Worm (Caenorhabditis elegans) whole organism, mixed stage, embryonic: ENCODE data around the gene nfya-1.

Source experiments
- bed-3 ChIP-seq: fragments of 200-800 bp; sonication (Bioruptor generic); optimal IDR thresholded peaks from 3 replicates; lab custom pipeline; 2018; ENCODE audit warnings: mild to moderate bottlenecking, missing genetic modification characterization, moderate library complexity, missing compliant biosample characterization
- drap-1 ChIP-seq: fragments of 200-800 bp; sonication (Bioruptor generic); optimal IDR thresholded peaks from 3 replicates; lab custom pipeline; 2018; ENCODE audit warnings: mild to moderate bottlenecking, missing genetic modification characterization, missing compliant biosample characterization
- elt-3 ChIP-seq: fragments of 150-350 bp; optimal IDR thresholded peaks from 2 replicates; lab custom pipeline; 2014; ENCODE audit warnings: missing biosample characterization, missing genetic modification characterization
- ham-2 ChIP-seq: fragments of 200-800 bp; sonication (Bioruptor generic); optimal IDR thresholded peaks from 2 replicates; lab custom pipeline; 2018; ENCODE audit warnings: mild to moderate bottlenecking, missing genetic modification characterization, missing compliant biosample characterization
- lin-13 ChIP-seq: fragments of 150-350 bp; optimal IDR thresholded peaks from 2 replicates; lab custom pipeline; 2014; ENCODE audit warnings: missing biosample characterization, missing genetic modification characterization
- nhr-237 ChIP-seq: fragments of 150-350 bp; optimal IDR thresholded peaks from 2 replicates; lab custom pipeline; 2014; ENCODE audit warnings: missing biosample characterization, missing genetic modification characterization
- snpc-4 ChIP-seq: fragments of 150-350 bp; optimal IDR thresholded peaks from 2 replicates; lab custom pipeline; 2014; ENCODE audit warnings: missing biosample characterization, missing genetic modification characterization
- unc-39 ChIP-seq: fragments of 150-350 bp; optimal IDR thresholded peaks from 2 replicates; lab custom pipeline; 2014; ENCODE audit warnings: missing biosample characterization, missing genetic modification characterization

DNA sequence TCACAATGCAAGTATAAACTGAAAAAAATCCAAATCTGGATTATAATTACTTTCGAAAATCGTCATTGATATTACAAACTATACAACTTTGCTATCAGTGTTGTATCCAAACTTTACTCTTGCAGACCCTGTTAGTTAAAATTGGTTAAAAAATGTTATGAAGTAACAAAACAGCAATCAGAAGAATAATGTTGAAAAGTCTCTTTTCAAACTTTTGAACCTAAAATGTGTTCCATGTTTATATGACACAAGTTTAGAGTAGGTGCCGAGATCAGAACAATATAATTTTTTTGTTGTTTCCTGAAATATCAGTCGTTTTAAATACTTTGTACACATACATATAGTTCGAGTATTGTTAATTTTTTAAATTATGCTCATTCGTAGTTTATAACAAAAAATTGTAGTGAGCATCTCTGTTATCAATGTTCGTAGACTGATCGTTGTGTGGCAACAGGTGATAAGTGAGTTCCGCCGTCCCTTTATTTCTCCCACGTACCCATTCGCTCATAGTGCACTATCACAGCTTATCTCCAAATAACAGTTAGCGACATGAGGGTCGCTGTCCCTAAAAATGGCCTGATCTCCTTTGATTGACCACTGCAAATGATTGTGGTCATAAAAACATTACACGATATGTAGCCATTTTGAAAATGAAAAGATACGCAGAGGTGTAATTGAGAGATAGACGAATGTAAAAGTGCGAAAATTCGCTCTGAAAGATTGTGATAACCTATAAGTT, 15.6 kb upstream of the nfya-1 start:
- TF ChIP-seq drap-1 (no peak), unc-39 (tag; lab: Kevin White, UChicago) (no peak), snpc-4 (tag; lab: Kevin White, UChicago) (no peak), bed-3 (GFP tag; lab: Kevin White, UChicago) (no peak), elt-3 (no peak), ham-2 (GFP tag; lab: Kevin White, UChicago) (no peak), lin-13 (no peak), nhr-237 (no peak)
